Fruit fly (Drosophila melanogaster) whole organism, pupa: Measurements from ENCODE around the gene CG43401.
A peak's percentile ranks its signal among the peaks of the same experiment; 100 is the strongest.

Source experiments
- CG10348 ChIP-seq: fragments of 200-800 bp; sonication (Bioruptor generic); IDR thresholded peaks from 2 replicates; pipeline ENCODE4 v1.3.6; 2022; ENCODE audit warnings: missing biosample characterization, missing genetic modification characterization
- CG12605 ChIP-seq: fragments of 200-800 bp; sonication (Bioruptor generic); IDR thresholded peaks from 2 replicates; pipeline ENCODE4 v1.3.6; 2022; ENCODE audit warnings: missing biosample characterization, missing genetic modification characterization
- CG13204 ChIP-seq: fragments of 200-800 bp; sonication (Bioruptor generic); optimal IDR thresholded peaks from 2 replicates; lab custom pipeline; 2018; ENCODE audit warnings: missing biosample characterization, mild to moderate bottlenecking, missing genetic modification characterization, moderate library complexity
- CG14655 ChIP-seq: fragments of 200-800 bp; sonication (Bioruptor generic); optimal IDR thresholded peaks from 3 replicates; lab custom pipeline; 2017; ENCODE audit warnings: mild to moderate bottlenecking, missing biosample characterization, missing genetic modification reagents, missing genetic modification characterization
- CG15710 ChIP-seq: fragments of 200-800 bp; sonication (Bioruptor generic); optimal IDR thresholded peaks from 2 replicates; lab custom pipeline; 2018; ENCODE audit warnings: missing biosample characterization, mild to moderate bottlenecking, missing genetic modification characterization, moderate library complexity
- CG17806 ChIP-seq: fragments of 200-800 bp; sonication (Bioruptor generic); optimal IDR thresholded peaks from 2 replicates; lab custom pipeline; 2018; ENCODE audit warnings: missing biosample characterization, mild to moderate bottlenecking, missing genetic modification characterization, moderate library complexity
- CG32121 ChIP-seq: fragments of 200-800 bp; sonication (Bioruptor generic); IDR thresholded peaks from 2 replicates; pipeline ENCODE4 v1.3.6; 2022; ENCODE audit warnings: missing biosample characterization, missing genetic modification characterization
- CG34367 ChIP-seq: fragments of 200-800 bp; sonication (Bioruptor generic); optimal IDR thresholded peaks from 2 replicates; lab custom pipeline; 2018; ENCODE audit warnings: missing biosample characterization, mild to moderate bottlenecking, missing genetic modification characterization
- CG4496 ChIP-seq: fragments of 200-800 bp; sonication (Bioruptor generic); IDR thresholded peaks from 3 replicates; pipeline ENCODE4 v1.3.6; 2022; ENCODE audit warnings: missing biosample characterization, missing genetic modification characterization
- CG8159 ChIP-seq: fragments of 200-800 bp; sonication (Bioruptor generic); optimal IDR thresholded peaks from 3 replicates; lab custom pipeline; 2018; ENCODE audit warnings: missing biosample characterization, mild to moderate bottlenecking, missing genetic modification characterization, moderate library complexity
- CG8301 ChIP-seq: fragments of 200-800 bp; sonication (Bioruptor generic); optimal IDR thresholded peaks from 2 replicates; lab custom pipeline; 2018; ENCODE audit warnings: missing biosample characterization, mild to moderate bottlenecking, missing genetic modification characterization
- CG9948 ChIP-seq: fragments of 200-800 bp; sonication (Bioruptor generic); optimal IDR thresholded peaks from 2 replicates; lab custom pipeline; 2018; ENCODE audit warnings: missing biosample characterization, mild to moderate bottlenecking, missing genetic modification characterization, moderate library complexity
- D1 ChIP-seq: fragments of 200-800 bp; sonication (Bioruptor generic); optimal IDR thresholded peaks from 2 replicates; lab custom pipeline; 2018; ENCODE audit warnings: missing biosample characterization, mild to moderate bottlenecking, missing genetic modification characterization, moderate library complexity
- EcR ChIP-seq: fragments of 200-800 bp; sonication (Bioruptor generic); optimal IDR thresholded peaks from 3 replicates; lab custom pipeline; 2019; ENCODE audit warnings: missing biosample characterization, missing genetic modification characterization, mild to moderate bottlenecking, moderate library complexity, missing genetic modification reagents
- Ets98B ChIP-seq: fragments of 200-800 bp; sonication (Bioruptor generic); IDR thresholded peaks from 2 replicates; pipeline ENCODE4 v1.3.6; 2022; ENCODE audit warnings: missing biosample characterization, missing genetic modification characterization
- Pif1A ChIP-seq: fragments of 200-800 bp; sonication (Bioruptor generic); optimal IDR thresholded peaks from 3 replicates; lab custom pipeline; 2016; ENCODE audit warnings: missing biosample characterization, missing genetic modification characterization
- Pif1B ChIP-seq: fragments of 200-800 bp; sonication (Bioruptor generic); optimal IDR thresholded peaks from 3 replicates; lab custom pipeline; 2016; ENCODE audit warnings: missing biosample characterization, missing genetic modification characterization
- Snoo ChIP-seq: fragments of 200-800 bp; sonication (Bioruptor generic); optimal IDR thresholded peaks from 3 replicates; lab custom pipeline; 2017; ENCODE audit warnings: missing biosample characterization, mild to moderate bottlenecking, missing genetic modification characterization, inconsistent platforms
- fd96Ca ChIP-seq: fragments of 200-800 bp; sonication (Bioruptor generic); IDR thresholded peaks from 3 replicates; pipeline ENCODE4 v1.3.6; 2022; ENCODE audit warnings: missing biosample characterization, missing genetic modification characterization
- gl ChIP-seq: fragments of 200-800 bp; sonication (Bioruptor generic); optimal IDR thresholded peaks from 2 replicates; lab custom pipeline; 2018; ENCODE audit warnings: missing biosample characterization, mild to moderate bottlenecking, missing genetic modification characterization
- rn ChIP-seq: fragments of 200-800 bp; sonication (Bioruptor generic); IDR thresholded peaks from 2 replicates; pipeline ENCODE4 v1.3.6; 2022; ENCODE audit warnings: missing biosample characterization, missing genetic modification characterization

CG43401 gene

dm6 chr2L:1449718-1450441 lies 21.6 kb downstream of the CG43401 start:
- no peak for TF ChIP-seq CG13204 (GFP tag; lab: Kevin White, UChicago)
- TF ChIP-seq EcR, result peak; percentile 16

- TF ChIP-seq CG9948 (tag; lab: Kevin White, UChicago), result peak; percentile 68
- no peak for TF ChIP-seq EcR
- peak; percentile 60 for TF ChIP-seq CG14655
- TF ChIP-seq CG8301 (tag; lab: Kevin White, UChicago), result peak; percentile 53
- peak; percentile 35 for TF ChIP-seq CG15710 (tag; lab: Kevin White, UChicago)
- peak; percentile 4 for TF ChIP-seq CG34367 (tag; lab: Kevin White, UChicago)
- TF ChIP-seq CG17806 (tag; lab: Kevin White, UChicago), result peak; percentile 62
- no peak for TF ChIP-seq Pif1A (GFP tag; lab: Kevin White, UChicago)
- TF ChIP-seq CG8159, result peak; percentile 70
These were observed 27.2 kb downstream of the CG43401 start for dm6 chr2L:1455498-1455897.

- TF ChIP-seq EcR (no peak), Pif1B (GFP tag; lab: Kevin White, UChicago) (peak; percentile 29), CG15710 (tag; lab: Kevin White, UChicago) (peak; percentile 71), CG9948 (tag; lab: Kevin White, UChicago) (peak; percentile 82), Ets98B (GFP tag; lab: Robert Waterston, UW) (no peak; the same call in 1 of the 2 replicates), CG13204 (GFP tag; lab: Kevin White, UChicago) (no peak), D1 (tag; lab: Kevin White, UChicago) (no peak), gl (tag; lab: Kevin White, UChicago) (peak; percentile 47), CG17806 (tag; lab: Kevin White, UChicago) (peak; percentile 84), CG8301 (tag; lab: Kevin White, UChicago) (peak; percentile 75), CG8159 (peak; percentile 78), CG10348 (GFP tag; lab: Robert Waterston, UW) (no peak), rn (GFP tag; lab: Robert Waterston, UW) (no peak), Snoo (tag; lab: Kevin White, UChicago) (peak; percentile 0), CG12605 (GFP tag; lab: Robert Waterston, UW) (peak; percentile 62), CG32121 (GFP tag; lab: Robert Waterston, UW) (peak; percentile 46), CG4496 (GFP tag; lab: Robert Waterston, UW) (peak; percentile 29; the same call in 1 of the 3 replicates), Pif1A (GFP tag; lab: Kevin White, UChicago) (peak; percentile 50), CG34367 (tag; lab: Kevin White, UChicago) (peak; percentile 57), fd96Ca (GFP tag; lab: Robert Waterston, UW) (no peak), CG14655 (peak; percentile 76)
These were observed 28.0 kb downstream of the CG43401 start for dm6 chr2L:1456305-1456704.

dm6 chr2L:1456822-1457221 lies 28.5 kb downstream of the CG43401 start:
- TF ChIP-seq CG34367 (tag; lab: Kevin White, UChicago) (peak; percentile 53), CG9948 (tag; lab: Kevin White, UChicago) (peak; percentile 68), CG4496 (GFP tag; lab: Robert Waterston, UW) (peak; percentile 66), CG14655 (peak; percentile 70), CG8301 (tag; lab: Kevin White, UChicago) (peak; percentile 53), rn (GFP tag; lab: Robert Waterston, UW) (no peak), CG12605 (GFP tag; lab: Robert Waterston, UW) (peak; percentile 62), gl (tag; lab: Kevin White, UChicago) (no peak), Ets98B (GFP tag; lab: Robert Waterston, UW) (peak; percentile 44), CG15710 (tag; lab: Kevin White, UChicago) (peak; percentile 67), CG8159 (peak; percentile 67), CG10348 (GFP tag; lab: Robert Waterston, UW) (no peak), D1 (tag; lab: Kevin White, UChicago) (peak; percentile 39), CG13204 (GFP tag; lab: Kevin White, UChicago) (peak; percentile 8), fd96Ca (GFP tag; lab: Robert Waterston, UW) (no peak), Pif1B (GFP tag; lab: Kevin White, UChicago) (peak; percentile 3), Pif1A (GFP tag; lab: Kevin White, UChicago) (peak; percentile 55), EcR (no peak), CG32121 (GFP tag; lab: Robert Waterston, UW) (no peak; the same call in 1 of the 2 replicates), CG17806 (tag; lab: Kevin White, UChicago) (peak; percentile 51), Snoo (tag; lab: Kevin White, UChicago) (no peak)

- TF ChIP-seq CG8159, result peak; percentile 80
- TF ChIP-seq Snoo (tag; lab: Kevin White, UChicago), result no peak
- TF ChIP-seq CG15710 (tag; lab: Kevin White, UChicago), result peak; percentile 67
- peak; percentile 76 for TF ChIP-seq CG14655
- TF ChIP-seq rn (GFP tag; lab: Robert Waterston, UW), result peak; percentile 63
- TF ChIP-seq EcR, result no peak
- TF ChIP-seq Pif1A (GFP tag; lab: Kevin White, UChicago), result peak; percentile 68
- TF ChIP-seq Ets98B (GFP tag; lab: Robert Waterston, UW), result peak; percentile 84
- peak; percentile 66 for TF ChIP-seq Pif1B (GFP tag; lab: Kevin White, UChicago)
- TF ChIP-seq CG32121 (GFP tag; lab: Robert Waterston, UW), result peak; percentile 85
- peak; percentile 89 for TF ChIP-seq fd96Ca (GFP tag; lab: Robert Waterston, UW)
- TF ChIP-seq CG4496 (GFP tag; lab: Robert Waterston, UW), result peak; percentile 90
- 0 out of 2 replicates have a peak, but pooled peaks have one; percentile 25 for TF ChIP-seq CG10348 (GFP tag; lab: Robert Waterston, UW)
- TF ChIP-seq CG9948 (tag; lab: Kevin White, UChicago), result peak; percentile 71
- TF ChIP-seq D1 (tag; lab: Kevin White, UChicago), result no peak
- TF ChIP-seq gl (tag; lab: Kevin White, UChicago), result peak; percentile 67
- peak; percentile 58 for TF ChIP-seq CG13204 (GFP tag; lab: Kevin White, UChicago)
- peak; percentile 75 for TF ChIP-seq CG17806 (tag; lab: Kevin White, UChicago)
- TF ChIP-seq CG12605 (GFP tag; lab: Robert Waterston, UW), result peak; percentile 81
- TF ChIP-seq CG8301 (tag; lab: Kevin White, UChicago), result peak; percentile 71
- peak; percentile 75 for TF ChIP-seq CG34367 (tag; lab: Kevin White, UChicago)
These were observed 30.4 kb downstream of the CG43401 start for dm6 chr2L:1458584-1459203.
